Fruit fly (Drosophila melanogaster): Measurements from ENCODE around the gene Bro.

DNA sequence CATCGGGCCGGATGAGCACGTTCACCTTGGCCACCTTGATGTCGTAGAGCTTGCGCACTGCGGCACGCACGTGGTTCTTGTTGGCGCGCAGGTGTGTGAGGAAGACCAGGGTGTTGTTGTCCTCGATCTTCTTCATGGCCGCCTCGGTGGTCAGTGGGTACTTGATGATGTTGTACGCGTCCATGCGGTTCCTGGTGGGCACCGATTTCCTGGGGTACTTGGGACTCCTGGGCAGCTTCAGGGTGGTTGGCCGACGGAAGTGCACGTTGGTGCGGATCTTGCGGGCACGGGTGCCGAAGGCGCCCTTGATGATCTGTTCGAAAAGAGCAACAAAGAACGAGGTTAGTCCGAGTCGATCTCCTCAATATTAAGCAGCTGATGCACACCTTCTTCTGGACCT lies 19.8 kb downstream of the Bro start:
- no peak for TF ChIP-seq CG8478 (optimal IDR thresholded peaks at IDR 0.05)
- no peak for TF ChIP-seq CTCF (optimal IDR thresholded peaks at IDR 0.05)

Data from S2 (cell line).